Worm (Caenorhabditis elegans) whole organism, young adult: Measurements from ENCODE around the gene mat-2.
A peak's percentile ranks its signal among the peaks of the same experiment; 100 is the strongest.

Experiments used
- B0035.1 ChIP-seq: sonication (generic microtip); optimal IDR thresholded peaks from 2 replicates; lab custom pipeline; 2016; ENCODE audit warnings: missing genetic modification characterization, mild to moderate bottlenecking, missing compliant biosample characterization, missing genotype, missing genetic modification reagents
- D2030.7 ChIP-seq: fragments of 200-800 bp; sonication (Bioruptor generic); IDR thresholded peaks from 2 replicates; pipeline ENCODE4 v1.3.6; 2022; ENCODE audit warnings: missing genetic modification reagents, missing genetic modification characterization, missing compliant biosample characterization
- F10E7.11 ChIP-seq: sonication (generic microtip); optimal IDR thresholded peaks from 2 replicates; lab custom pipeline; 2017; ENCODE audit warnings: mild to moderate bottlenecking, missing genetic modification characterization, moderate library complexity, missing compliant biosample characterization
- F33H1.4 ChIP-seq: fragments of 200-800 bp; sonication (Bioruptor generic); IDR thresholded peaks from 2 replicates; pipeline ENCODE4 v1.3.6; 2022; ENCODE audit warnings: missing genetic modification reagents, missing genetic modification characterization, missing compliant biosample characterization
- F37B4.10 ChIP-seq: fragments of 200-800 bp; sonication (Bioruptor generic); IDR thresholded peaks from 2 replicates; pipeline ENCODE4 v1.3.6; 2022; ENCODE audit warnings: missing genetic modification characterization, missing compliant biosample characterization
- F55B11.4 ChIP-seq: sonication (generic microtip); optimal IDR thresholded peaks from 2 replicates; lab custom pipeline; 2016; ENCODE audit warnings: missing compliant biosample characterization, missing genetic modification characterization, borderline replicate concordance; ENCODE audit not compliant: insufficient read depth
- F57A8.1 ChIP-seq: fragments of 200-800 bp; sonication (Bioruptor generic); optimal IDR thresholded peaks from 2 replicates; lab custom pipeline; 2018; ENCODE audit warnings: mild to moderate bottlenecking, missing genetic modification characterization, moderate library complexity, missing compliant biosample characterization
- F57C9.4 ChIP-seq: sonication (generic microtip); optimal IDR thresholded peaks from 2 replicates; lab custom pipeline; 2017; ENCODE audit warnings: mild to moderate bottlenecking, missing genetic modification characterization, missing compliant biosample characterization
- K11D2.4 ChIP-seq: fragments of 200-800 bp; sonication (Bioruptor generic); IDR thresholded peaks from 2 replicates; pipeline ENCODE4 v1.3.6; 2022; ENCODE audit warnings: missing genetic modification reagents, missing genetic modification characterization, missing compliant biosample characterization
- K12H6.12 ChIP-seq: fragments of 200-800 bp; sonication (Bioruptor generic); optimal IDR thresholded peaks from 2 replicates; lab custom pipeline; 2018; ENCODE audit warnings: mild to moderate bottlenecking, missing genetic modification characterization, missing compliant biosample characterization
- T26A5.8 ChIP-seq: sonication (generic microtip); optimal IDR thresholded peaks from 2 replicates; lab custom pipeline; 2016; ENCODE audit warnings: missing genetic modification characterization, missing compliant biosample characterization
- Y53G8AR.9 ChIP-seq: fragments of 200-800 bp; sonication (Bioruptor generic); conservative IDR thresholded peaks from 2 replicates; pipeline ENCODE4 v1.3.6; 2022; ENCODE audit warnings: missing genetic modification reagents, missing genetic modification characterization, missing compliant biosample characterization
- aptf-3 ChIP-seq: fragments of 200-800 bp; sonication (Bioruptor generic); IDR thresholded peaks from 2 replicates; pipeline ENCODE4 v1.3.6; 2022; ENCODE audit warnings: missing genetic modification characterization, missing compliant biosample characterization
- attf-5 ChIP-seq: fragments of 200-800 bp; sonication (Bioruptor generic); optimal IDR thresholded peaks from 2 replicates; lab custom pipeline; 2018; ENCODE audit warnings: mild to moderate bottlenecking, missing genetic modification characterization, missing compliant biosample characterization
- attf-6 ChIP-seq: fragments of 200-800 bp; sonication (Bioruptor generic); IDR thresholded peaks from 2 replicates; pipeline ENCODE4 v1.3.6; 2022; ENCODE audit warnings: missing genetic modification reagents, missing genetic modification characterization, missing compliant biosample characterization
- bed-2 ChIP-seq: fragments of 200-800 bp; sonication (Bioruptor generic); IDR thresholded peaks from 2 replicates; pipeline ENCODE4 v1.3.6; 2022; ENCODE audit warnings: missing genetic modification reagents, missing genetic modification characterization, missing compliant biosample characterization
- cebp-2 ChIP-seq: fragments of 200-800 bp; sonication (Bioruptor generic); IDR thresholded peaks from 2 replicates; pipeline ENCODE4 v1.3.6; 2022; ENCODE audit warnings: missing genetic modification characterization, missing compliant biosample characterization
- ceh-100 ChIP-seq: fragments of 200-800 bp; sonication (Bioruptor generic); IDR thresholded peaks from 2 replicates; pipeline ENCODE4 v1.3.6; 2022; ENCODE audit warnings: missing genetic modification reagents, missing genetic modification characterization, missing compliant biosample characterization
- ceh-40 ChIP-seq: fragments of 200-800 bp; sonication (Bioruptor generic); IDR thresholded peaks from 2 replicates; pipeline ENCODE4 v1.3.6; 2022; ENCODE audit warnings: missing genetic modification characterization, missing compliant biosample characterization
- ceh-58 ChIP-seq: fragments of 200-800 bp; sonication (Bioruptor generic); IDR thresholded peaks from 2 replicates; pipeline ENCODE4 v1.3.6; 2022; ENCODE audit warnings: missing genetic modification characterization, missing compliant biosample characterization
- ceh-79 ChIP-seq: sonication (generic microtip); optimal IDR thresholded peaks from 2 replicates; lab custom pipeline; 2017; ENCODE audit warnings: mild to moderate bottlenecking, missing genetic modification characterization, missing compliant biosample characterization
- die-1 ChIP-seq: sonication (generic microtip); optimal IDR thresholded peaks from 2 replicates; lab custom pipeline; 2016; ENCODE audit warnings: missing genotype, mild to moderate bottlenecking, missing genetic modification characterization, missing compliant biosample characterization
- dpl-1 ChIP-seq: fragments of 150-350 bp; optimal IDR thresholded peaks from 2 replicates; lab custom pipeline; 2014; ENCODE audit warnings: missing biosample characterization, missing genetic modification reagents, missing genetic modification characterization
- egl-18 ChIP-seq: fragments of 200-800 bp; sonication (Bioruptor generic); IDR thresholded peaks from 2 replicates; pipeline ENCODE4 v1.3.6; 2022; ENCODE audit warnings: missing genetic modification reagents, missing genetic modification characterization, missing compliant biosample characterization
- ets-4 ChIP-seq: fragments of 200-800 bp; sonication (Bioruptor generic); optimal IDR thresholded peaks from 2 replicates; lab custom pipeline; 2018; ENCODE audit warnings: mild to moderate bottlenecking, missing genetic modification characterization, missing compliant biosample characterization
- hlh-12 ChIP-seq: sonication (generic microtip); optimal IDR thresholded peaks from 2 replicates; lab custom pipeline; 2016; ENCODE audit warnings: missing genetic modification characterization, missing compliant biosample characterization
- hmg-1.2 ChIP-seq: fragments of 200-800 bp; sonication (Bioruptor generic); IDR thresholded peaks from 2 replicates; pipeline ENCODE4 v1.3.6; 2022; ENCODE audit warnings: missing genetic modification reagents, missing genetic modification characterization, missing compliant biosample characterization
- hmg-20 ChIP-seq: fragments of 200-800 bp; sonication (Bioruptor generic); IDR thresholded peaks from 2 replicates; pipeline ENCODE4 v1.3.6; 2022; ENCODE audit warnings: missing genetic modification reagents, missing genetic modification characterization, missing compliant biosample characterization
- let-526 ChIP-seq: fragments of 200-800 bp; sonication (Bioruptor generic); IDR thresholded peaks from 2 replicates; pipeline ENCODE4 v1.3.6; 2022; ENCODE audit warnings: missing genetic modification reagents, missing genetic modification characterization, missing compliant biosample characterization
- lin-35 ChIP-seq, 3 experiments: fragments of 150-350 bp in 2 of 3; sonication (generic microtip) in 1 of 3; optimal IDR thresholded peaks; 2 replicates each; lab custom pipeline; 2014 to 2018; ENCODE audit warnings: missing biosample characterization in 3 of 3, missing genetic modification characterization in 3 of 3, missing genetic modification reagents in 3 of 3
- lsy-27 ChIP-seq: sonication (generic microtip); optimal IDR thresholded peaks from 2 replicates; lab custom pipeline; 2017; ENCODE audit warnings: missing genetic modification characterization, mild to moderate bottlenecking, missing compliant biosample characterization, antibody characterized with exemption, missing genotype, borderline replicate concordance; ENCODE audit not compliant: insufficient read depth
- madf-10 ChIP-seq: sonication (generic microtip); optimal IDR thresholded peaks from 2 replicates; lab custom pipeline; 2016; ENCODE audit warnings: mild to moderate bottlenecking, missing genetic modification characterization, missing compliant biosample characterization
- madf-6 ChIP-seq: fragments of 200-800 bp; sonication (Bioruptor generic); IDR thresholded peaks from 2 replicates; pipeline ENCODE4 v1.3.6; 2022; ENCODE audit warnings: missing genetic modification reagents, missing genetic modification characterization, missing compliant biosample characterization
- madf-8 ChIP-seq: fragments of 200-800 bp; sonication (Bioruptor generic); conservative IDR thresholded peaks from 2 replicates; pipeline ENCODE4 v1.3.6; 2022; ENCODE audit warnings: missing genetic modification reagents, missing genetic modification characterization, missing compliant biosample characterization
- mcd-1 ChIP-seq: fragments of 200-800 bp; sonication (Bioruptor generic); IDR thresholded peaks from 2 replicates; pipeline ENCODE4 v1.3.6; 2022; ENCODE audit warnings: missing genetic modification reagents, missing genetic modification characterization, missing compliant biosample characterization
- nfya-1 ChIP-seq: sonication (generic microtip); optimal IDR thresholded peaks from 2 replicates; lab custom pipeline; 2017; ENCODE audit warnings: antibody characterized with exemption, missing compliant biosample characterization, missing genetic modification characterization, borderline replicate concordance; ENCODE audit not compliant: insufficient read depth
- nfya-2 ChIP-seq: fragments of 200-800 bp; sonication (Bioruptor generic); IDR thresholded peaks from 2 replicates; pipeline ENCODE4 v1.3.6; 2022; ENCODE audit warnings: missing genetic modification reagents, missing genetic modification characterization, missing compliant biosample characterization
- nfyb-1 ChIP-seq: fragments of 200-800 bp; sonication (Bioruptor generic); IDR thresholded peaks from 2 replicates; pipeline ENCODE4 v1.3.6; 2022; ENCODE audit warnings: missing genetic modification reagents, missing genetic modification characterization, missing compliant biosample characterization
- nhr-27 ChIP-seq: fragments of 200-800 bp; sonication (Bioruptor generic); optimal IDR thresholded peaks from 2 replicates; lab custom pipeline; 2018; ENCODE audit warnings: mild to moderate bottlenecking, missing genetic modification characterization, moderate library complexity, missing compliant biosample characterization
- nhr-80 ChIP-seq: sonication (generic microtip); optimal IDR thresholded peaks from 2 replicates; lab custom pipeline; 2016; ENCODE audit warnings: missing genetic modification characterization, missing compliant biosample characterization
- pha-4 ChIP-seq: fragments of 150-350 bp; sonication (generic microtip); optimal IDR thresholded peaks from 2 replicates; lab custom pipeline; 2014; ENCODE audit warnings: missing biosample characterization, missing genetic modification reagents, missing genetic modification characterization
- rcor-1 ChIP-seq: fragments of 200-800 bp; sonication (Bioruptor generic); IDR thresholded peaks from 2 replicates; pipeline ENCODE4 v1.3.6; 2022; ENCODE audit warnings: missing genetic modification reagents, missing genetic modification characterization, missing compliant biosample characterization
- snpc-1.3 ChIP-seq: sonication (generic microtip); optimal IDR thresholded peaks from 2 replicates; lab custom pipeline; 2017; ENCODE audit warnings: missing genetic modification characterization, mild to moderate bottlenecking, missing compliant biosample characterization, antibody characterized with exemption, moderate library complexity, missing genotype, missing genetic modification reagents; ENCODE audit not compliant: insufficient read depth
- snpc-4 ChIP-seq, 5 experiments: fragments of 150-350 bp in 1 of 5; sonication (generic microtip) in 4 of 5; optimal IDR thresholded peaks; 2 replicates each; lab custom pipeline; 2014 to 2018; ENCODE audit warnings: missing genetic modification characterization in 5 of 5, missing biosample characterization in 3 of 5, antibody characterized with exemption in 2 of 5, mild to moderate bottlenecking in 2 of 5, missing compliant biosample characterization in 2 of 5, missing genotype in 2 of 5, moderate library complexity in 2 of 5, missing genetic modification reagents in 1 of 5
- tbx-9 ChIP-seq: sonication (generic microtip); optimal IDR thresholded peaks from 2 replicates; lab custom pipeline; 2016; ENCODE audit warnings: borderline replicate concordance, missing genetic modification characterization, inconsistent platforms, missing compliant biosample characterization
- unc-62 ChIP-seq: fragments of 150-350 bp; optimal IDR thresholded peaks from 2 replicates; lab custom pipeline; 2014; ENCODE audit warnings: missing biosample characterization, missing genetic modification reagents, missing genetic modification characterization
- ztf-28 ChIP-seq: fragments of 200-800 bp; sonication (Bioruptor generic); IDR thresholded peaks from 2 replicates; pipeline ENCODE4 v1.3.6; 2022; ENCODE audit warnings: missing genetic modification reagents, missing genetic modification characterization, missing compliant biosample characterization
- ztf-3 ChIP-seq: fragments of 200-800 bp; sonication (Bioruptor generic); optimal IDR thresholded peaks from 2 replicates; lab custom pipeline; 2018; ENCODE audit warnings: mild to moderate bottlenecking, missing genetic modification characterization, missing compliant biosample characterization
- ztf-6 ChIP-seq: fragments of 200-800 bp; sonication (Bioruptor generic); IDR thresholded peaks from 2 replicates; pipeline ENCODE4 v1.3.6; 2022; ENCODE audit warnings: missing genetic modification reagents, missing genetic modification characterization, missing compliant biosample characterization

mat-2 gene

DNA sequence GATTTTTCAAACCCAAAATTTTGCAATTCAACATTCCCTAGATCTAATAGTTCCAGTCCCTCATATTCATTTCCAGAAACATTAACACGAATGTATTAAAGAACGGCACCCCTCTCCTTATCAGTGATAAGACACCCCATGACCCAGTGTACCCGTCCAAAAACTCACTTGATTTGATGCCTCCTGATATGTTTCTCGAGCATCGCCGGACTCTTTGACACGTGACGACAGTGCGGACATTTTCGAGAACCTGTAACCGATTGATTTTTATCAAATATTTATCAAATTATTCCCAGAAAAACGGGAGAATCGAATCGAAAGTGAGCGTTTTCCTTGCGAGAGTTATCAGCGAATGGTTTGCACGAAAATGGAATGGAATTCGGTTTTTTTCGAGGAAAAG, 38.5 kb downstream of the mat-2 start (continued):
- TF ChIP-seq ztf-6 (GFP tag; lab: Robert Waterston, UW) (no peak), madf-8 (GFP tag; lab: Robert Waterston, UW) (no peak), nfya-1 (no peak), ztf-3 (GFP tag; lab: Kevin White, UChicago) (no peak), B0035.1 (tag; lab: Kevin White, UChicago) (no peak), ztf-28 (GFP tag; lab: Robert Waterston, UW) (no peak), F55B11.4 (tag; lab: Kevin White, UChicago) (no peak), attf-6 (GFP tag; lab: Robert Waterston, UW) (no peak), madf-10 (tag; lab: Kevin White, UChicago) (peak; percentile 38), hmg-20 (no peak), Y53G8AR.9 (GFP tag; lab: Robert Waterston, UW) (peak; percentile 69; the same call in 1 of the 2 replicates), ceh-40 (no peak), dpl-1 (GFP tag; lab: Kevin White, UChicago) (no peak), madf-6 (GFP tag; lab: Robert Waterston, UW) (no peak), nfyb-1 (GFP tag; lab: Robert Waterston, UW) (0 out of 2 replicates have a peak, but pooled peaks have one; percentile 44), ceh-79 (no peak), F33H1.4 (GFP tag; lab: Robert Waterston, UW) (no peak), lin-35 (GFP tag; optimal IDR thresholded peaks at IDR 0.05; lab: Kevin White, UChicago) (no peak), mcd-1 (no peak), tbx-9 (tag; lab: Kevin White, UChicago) (no peak), ets-4 (GFP tag; lab: Kevin White, UChicago) (peak; percentile 40), nhr-27 (tag; lab: Kevin White, UChicago) (no peak), ceh-58 (GFP tag; lab: Robert Waterston, UW) (no peak), cebp-2 (GFP tag; lab: Robert Waterston, UW) (no peak), nfya-2 (GFP tag; lab: Robert Waterston, UW) (no peak), K11D2.4 (GFP tag; lab: Robert Waterston, UW) (0 out of 2 replicates have a peak, but pooled peaks have one; percentile 28), F10E7.11 (tag; lab: Kevin White, UChicago) (no peak), bed-2 (GFP tag; lab: Robert Waterston, UW) (no peak), snpc-1.3 (tag; lab: Kevin White, UChicago) (no peak), K12H6.12 (tag; lab: Kevin White, UChicago) (no peak), D2030.7 (GFP tag; lab: Robert Waterston, UW) (no peak), hlh-12 (tag; lab: Kevin White, UChicago) (no peak), aptf-3 (GFP tag; lab: Robert Waterston, UW) (no peak), snpc-4 (GFP tag; optimal IDR thresholded peaks at IDR 0.05; lab: Kevin White, UChicago) (no peak), snpc-4 (tag; optimal IDR thresholded peaks at IDR 0.05; lab: Kevin White, UChicago) (peak in 1 of 4 experiments; percentile 16), pha-4 (tag; lab: Kevin White, UChicago) (no peak), F57A8.1 (no peak), die-1 (tag; lab: Kevin White, UChicago) (no peak), nhr-80 (tag; lab: Kevin White, UChicago) (peak; percentile 81), F37B4.10 (GFP tag; lab: Robert Waterston, UW) (no peak), let-526 (GFP tag; lab: Robert Waterston, UW) (peak; percentile 48; the same call in 1 of the 2 replicates), rcor-1 (GFP tag; lab: Robert Waterston, UW) (no peak), T26A5.8 (tag; lab: Kevin White, UChicago) (no peak), unc-62 (GFP tag; lab: Kevin White, UChicago) (no peak), lsy-27 (no peak), hmg-1.2 (GFP tag; lab: Robert Waterston, UW) (no peak), egl-18 (GFP tag; lab: Robert Waterston, UW) (no peak), ceh-100 (GFP tag; lab: Robert Waterston, UW) (no peak), F57C9.4 (tag; lab: Kevin White, UChicago) (no peak), attf-5 (GFP tag; lab: Kevin White, UChicago) (peak; percentile 7)
